Fruit fly (Drosophila melanogaster) ovary, adult (tissue): ENCODE measurements around the gene CG1265.

Experiments
- CG17801 ChIP-seq: fragments of 200-800 bp; optimal IDR thresholded peaks from 2 replicates; lab custom pipeline; 2019; ENCODE audit warnings: missing biosample characterization, mild to moderate bottlenecking, missing genetic modification characterization, moderate library complexity; ENCODE audit not compliant: partially characterized antibody

The CG1265 gene

DNA sequence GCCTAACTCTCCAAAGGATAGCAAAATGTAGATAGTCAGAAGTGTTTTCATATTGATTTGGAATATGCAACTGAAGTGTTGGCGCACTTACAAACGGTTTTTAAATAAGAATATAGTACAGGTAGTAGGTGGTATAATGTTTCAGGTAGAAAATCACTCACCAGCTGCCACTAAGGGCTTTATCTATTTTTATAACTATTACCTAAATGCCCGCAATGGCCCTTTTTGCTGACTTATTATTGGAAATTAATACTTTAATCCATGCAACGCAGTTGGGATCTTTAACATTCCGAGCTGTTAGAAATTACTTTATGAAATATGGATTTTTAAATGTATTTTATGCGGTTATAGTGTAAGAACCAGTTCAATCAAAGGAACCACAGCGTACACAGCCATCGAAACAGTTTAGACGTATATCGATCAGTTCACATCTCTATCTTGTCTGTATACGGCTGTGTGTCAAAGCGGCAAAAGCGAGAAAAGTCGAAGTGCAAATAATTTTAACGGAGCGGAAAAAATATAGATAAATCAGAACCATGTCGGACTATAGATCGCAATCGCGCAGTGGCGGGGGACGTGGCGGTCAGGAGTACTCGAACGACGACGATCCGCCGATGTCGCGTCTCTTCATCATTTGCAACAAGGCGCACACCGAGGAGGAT is 29.0 kb downstream of the CG1265 start, which contains the start of the genes srw and CG1316:
srw (minus strand) TSS at position 51 of the 662 bp plus-strand sequence.
CG1316 (plus strand) TSS at position 424 of the 662 bp plus-strand sequence.
- peak; percentile 47 for TF ChIP-seq CG17801 (GFP tag; lab: Kevin White, UChicago)

DNA sequence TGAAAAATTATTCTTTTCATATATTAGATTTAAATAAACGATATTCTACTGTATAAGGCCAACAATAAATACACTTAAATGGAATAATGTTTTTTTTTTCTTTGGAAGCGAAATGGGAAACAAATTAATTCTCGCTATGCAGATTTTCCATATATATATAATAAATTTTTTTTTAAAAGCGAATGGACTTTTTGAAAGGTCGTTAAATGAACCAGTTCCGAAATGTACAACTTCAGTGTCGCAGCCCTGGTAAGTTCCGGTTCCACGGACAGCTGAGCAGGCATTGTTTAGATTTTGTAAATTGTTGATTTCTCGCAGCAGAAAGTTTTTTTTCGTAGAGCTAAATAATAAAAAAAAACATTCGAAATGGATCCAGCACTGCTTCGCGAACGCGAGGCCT is 32.2 kb downstream of the CG1265 start, which contains the start of gene TfIIEbeta:
TfIIEbeta (plus strand) TSS at position 255 of the 400 bp plus-strand sequence.
- no peak for TF ChIP-seq CG17801 (GFP tag; lab: Kevin White, UChicago)

DNA sequence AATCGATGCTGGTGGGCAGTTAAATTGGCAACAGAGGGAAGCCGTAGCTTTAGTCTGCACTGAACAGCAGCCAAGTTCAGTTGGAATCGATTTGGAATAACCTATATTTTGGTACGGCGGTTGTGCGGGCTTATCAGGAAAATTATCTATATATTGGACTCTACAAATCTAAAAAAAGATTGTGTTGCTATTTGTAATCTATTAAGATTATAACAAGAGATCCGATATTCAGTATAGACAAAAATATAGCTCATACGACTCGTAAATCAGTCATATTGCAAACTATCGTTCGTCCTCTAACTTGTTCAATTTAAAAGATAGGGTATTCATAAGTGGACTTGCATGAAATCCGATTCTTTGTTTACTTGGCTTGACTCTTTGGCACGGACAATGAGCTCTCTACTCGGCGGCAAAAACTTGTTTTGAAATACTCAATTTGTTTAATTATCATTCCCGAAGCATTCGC is 34.0 kb downstream of the CG1265 start, which contains the start of gene Hexo1:
Hexo1 (plus strand) TSS at position 51 of the 466 bp plus-strand sequence.
- peak; percentile 16 for TF ChIP-seq CG17801 (GFP tag; lab: Kevin White, UChicago)

DNA sequence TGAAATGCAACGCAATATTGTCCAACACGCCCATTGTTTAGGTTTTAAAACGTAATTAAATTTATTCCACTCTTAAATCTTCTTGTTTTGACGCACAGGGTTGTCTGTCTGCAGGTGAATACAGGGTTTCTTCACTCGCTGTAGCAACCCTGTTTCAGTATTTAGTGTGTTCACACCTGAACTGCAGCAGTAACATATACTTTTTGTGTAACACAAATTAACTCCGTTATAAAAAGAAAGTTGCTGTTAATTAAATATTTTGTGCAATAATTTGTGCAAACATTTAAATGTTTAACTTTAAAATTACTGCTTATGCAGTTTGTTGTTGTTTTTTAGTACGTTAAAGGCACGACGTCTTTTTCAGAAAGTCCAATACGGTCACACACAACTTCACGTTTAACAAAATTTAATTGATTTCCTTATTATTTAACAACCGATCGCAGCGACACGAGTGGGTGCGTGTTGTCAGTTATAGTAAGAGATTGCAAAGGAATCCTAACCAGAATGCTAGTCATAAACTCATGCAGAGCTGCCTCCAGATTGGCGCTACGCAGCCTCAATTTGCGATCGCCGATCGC is 37.6 kb downstream of the CG1265 start, which contains the start of the genes CG15012 and Fdx2:
CG15012 (minus strand) TSS at position 127 of the 578 bp plus-strand sequence.
Fdx2 (plus strand) TSS at position 363 of the 578 bp plus-strand sequence.
- peak; percentile 64 for TF ChIP-seq CG17801 (GFP tag; lab: Kevin White, UChicago)

DNA sequence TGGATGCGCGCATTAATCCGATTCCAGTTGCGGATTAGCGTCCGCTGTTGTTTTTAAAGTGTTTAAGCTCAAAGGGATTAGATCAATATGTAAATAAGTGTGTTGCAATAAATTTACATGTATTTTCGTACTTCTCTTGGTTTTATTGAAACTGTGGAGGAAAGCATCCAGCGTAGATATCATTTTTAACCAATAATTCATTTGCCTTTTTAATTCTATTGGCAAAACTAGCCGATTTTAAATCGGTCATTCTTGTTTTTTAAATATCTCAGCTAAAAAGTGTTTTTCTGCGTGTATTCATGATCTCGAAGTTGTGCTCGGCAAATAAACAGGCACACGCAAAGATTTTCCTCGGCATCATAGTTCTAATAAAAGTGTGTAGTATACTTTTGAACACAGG is 38.7 kb downstream of the CG1265 start:
- TF ChIP-seq CG17801 (GFP tag; lab: Kevin White, UChicago), result no peak

DNA sequence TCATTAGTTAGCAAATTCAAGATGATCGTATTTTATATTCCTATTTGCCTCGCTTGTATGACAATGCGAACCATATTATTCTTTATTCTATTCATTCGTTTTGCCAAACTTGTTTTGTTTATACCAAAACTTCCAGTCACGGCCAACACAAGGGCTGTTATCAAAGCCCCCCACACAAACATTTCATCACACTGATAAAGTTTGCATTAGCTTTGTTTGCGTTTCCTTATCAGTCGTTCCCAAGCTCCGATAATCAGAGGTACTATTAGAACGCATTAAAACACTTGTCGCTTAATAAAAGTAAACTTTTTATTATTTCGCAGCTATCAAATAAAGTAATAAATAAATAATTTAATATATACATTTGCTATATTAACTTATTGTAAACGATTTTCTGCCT is 39.1 kb downstream of the CG1265 start:
- TF ChIP-seq CG17801 (GFP tag; lab: Kevin White, UChicago), result peak; percentile 20

DNA sequence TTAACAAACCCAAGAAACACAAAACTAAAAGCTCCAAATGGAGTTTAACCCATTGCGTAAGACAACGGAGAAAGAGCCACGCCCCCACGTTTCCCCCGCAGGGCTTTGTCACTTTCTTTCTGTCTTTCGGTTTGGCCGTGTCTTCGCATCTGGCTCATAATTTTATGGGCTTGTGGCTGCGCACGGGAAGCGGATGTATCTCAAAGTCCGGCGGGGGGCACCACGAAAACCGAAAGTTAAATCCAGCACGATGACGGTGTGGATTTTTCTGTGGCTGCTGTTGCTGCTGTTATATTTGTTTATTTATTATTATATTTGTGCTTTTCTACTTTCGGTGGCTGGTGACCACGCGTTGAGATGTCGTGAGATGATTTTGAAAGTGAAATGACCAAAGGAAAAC is 42.2 kb downstream of the CG1265 start:
- no peak for TF ChIP-seq CG17801 (GFP tag; lab: Kevin White, UChicago)

DNA sequence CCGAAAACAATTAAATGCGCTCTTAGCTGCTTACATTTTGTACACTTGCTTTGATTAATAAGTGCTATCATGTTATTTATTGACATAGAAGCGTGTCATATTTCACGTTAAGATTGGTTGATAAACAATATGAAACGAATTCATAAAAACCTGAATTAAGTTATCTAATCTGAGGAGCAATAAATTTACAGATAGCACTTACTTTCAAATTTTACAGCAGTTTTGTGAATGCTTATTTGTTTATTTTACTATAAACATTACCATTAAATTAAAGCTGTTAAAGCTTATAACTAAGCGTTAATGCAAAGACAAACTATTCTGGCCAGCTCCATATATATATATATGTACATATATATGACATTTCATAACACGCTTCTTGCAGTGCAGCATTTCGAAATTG is 47.5 kb downstream of the CG1265 start:
- TF ChIP-seq CG17801 (GFP tag; lab: Kevin White, UChicago), result no peak

DNA sequence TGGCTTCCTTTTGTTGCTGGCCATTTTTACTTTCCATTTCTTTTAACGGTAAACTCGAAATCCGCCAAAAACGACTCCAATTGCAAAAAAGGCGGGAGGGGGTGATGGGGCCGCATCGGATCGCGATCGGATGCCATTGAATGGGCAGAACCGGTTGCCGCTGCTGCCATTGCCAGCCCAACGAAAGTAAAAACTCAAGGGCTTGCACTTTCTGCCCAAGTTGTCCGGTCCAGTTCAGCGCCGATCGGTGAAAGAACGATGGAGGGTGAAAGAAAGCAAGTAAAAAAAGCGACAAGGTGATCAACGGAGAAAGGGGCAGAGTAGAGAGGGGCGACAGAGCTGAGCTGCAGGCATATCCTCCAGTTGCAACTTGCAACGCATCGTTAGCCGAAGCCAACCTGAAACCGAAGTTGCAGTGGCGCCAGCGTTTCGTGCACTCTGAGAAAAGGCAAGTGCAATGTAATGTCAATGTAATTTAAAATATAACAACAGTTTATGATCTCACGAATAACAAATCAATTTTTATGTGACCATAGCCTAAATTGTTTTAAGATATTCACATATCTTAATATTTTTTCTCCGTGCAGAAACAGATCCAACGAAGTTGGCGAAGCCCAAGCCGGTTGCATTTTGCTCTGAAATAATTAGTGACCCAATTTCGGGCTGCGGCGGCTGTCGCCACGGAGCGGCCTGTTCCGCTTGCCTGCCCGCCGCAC is 49.8 kb downstream of the CG1265 start:
- no peak for TF ChIP-seq CG17801 (GFP tag; lab: Kevin White, UChicago)
